Fruit fly (Drosophila melanogaster): ENCODE data around the gene ihog.

DNA sequence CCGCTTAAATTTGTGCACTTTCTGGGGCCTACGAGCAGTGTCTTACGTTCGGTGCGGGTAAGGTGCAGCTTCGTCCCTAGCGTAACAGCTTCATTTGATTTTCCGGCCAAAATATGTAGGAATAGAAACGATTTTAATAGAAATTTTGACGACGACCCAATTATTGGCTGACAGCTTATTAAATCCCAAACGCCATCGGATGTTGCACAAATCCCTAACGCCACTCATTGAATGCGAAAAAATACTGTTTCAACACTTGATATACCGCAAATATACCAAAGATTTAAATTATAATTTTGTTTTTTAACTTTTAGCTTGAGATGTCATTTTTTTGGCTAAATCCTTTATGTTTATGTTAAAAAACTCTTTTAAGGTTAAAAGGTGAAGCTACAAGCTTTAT is 3.5 kb downstream of the ihog start, which contains the start of gene Fgop2:
- TF ChIP-seq pdm3 (GFP tag; optimal IDR thresholded peaks at IDR 0.05) (no peak), CG8119 (GFP tag; IDR thresholded peaks at IDR 0.05) (no peak), dsx (GFP tag; optimal IDR thresholded peaks at IDR 0.05; ENCODE audit: poor library complexity, severe bottlenecking) (no peak), cyc (GFP tag; optimal IDR thresholded peaks at IDR 0.05) (no peak), salr (GFP tag; optimal IDR thresholded peaks at IDR 0.05) (no peak), Sox102F (GFP tag; optimal IDR thresholded peaks at IDR 0.05) (no peak), Hr38 (GFP tag; optimal IDR thresholded peaks at IDR 0.05) (no peak), Hr39 (GFP tag; optimal IDR thresholded peaks at IDR 0.05) (no peak), Eip75B (GFP tag; optimal IDR thresholded peaks at IDR 0.05) (no peak), svp (GFP tag) (no peak), Gug (GFP tag; IDR thresholded peaks at IDR 0.05) (no peak)

Data from whole organism, prepupa.